Worm (Caenorhabditis elegans) whole organism, young adult: ENCODE measurements around the gene clec-148.

Experiments
- ets-4 ChIP-seq: fragments of 200-800 bp; sonication (Bioruptor generic); optimal IDR thresholded peaks from 2 replicates; lab custom pipeline; 2018; ENCODE audit warnings: mild to moderate bottlenecking, missing genetic modification characterization, missing compliant biosample characterization
- nhr-90 ChIP-seq: sonication (generic microtip); optimal IDR thresholded peaks from 2 replicates; lab custom pipeline; 2016; ENCODE audit warnings: missing genotype, mild to moderate bottlenecking, missing genetic modification characterization, missing compliant biosample characterization
- sptf-2 ChIP-seq: fragments of 200-800 bp; sonication (Bioruptor generic); optimal IDR thresholded peaks from 2 replicates; lab custom pipeline; 2018; ENCODE audit warnings: mild to moderate bottlenecking, missing genetic modification characterization, missing compliant biosample characterization

DNA sequence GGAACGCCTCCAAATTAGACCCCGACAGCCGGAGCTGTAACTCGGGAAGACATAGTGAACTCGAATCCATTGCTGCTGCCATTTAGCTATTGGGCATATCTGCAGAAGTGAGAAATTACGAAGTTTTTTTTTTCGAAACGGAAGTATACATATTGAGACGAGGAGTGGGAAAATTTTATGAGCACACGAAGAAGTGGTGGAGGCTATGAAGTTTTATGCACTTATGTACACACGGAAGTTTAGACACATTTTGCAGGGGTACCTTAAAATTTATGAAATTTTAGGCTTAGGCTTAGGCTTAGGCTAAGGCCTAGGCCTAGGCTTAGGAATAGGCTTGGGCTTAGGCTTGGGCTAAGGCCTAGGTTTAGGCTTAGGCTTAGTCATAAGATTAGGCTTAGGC, 31.4 kb upstream of the clec-148 start, which contains the start of gene W10C4.1:
- TF ChIP-seq ets-4 (GFP tag; lab: Kevin White, UChicago) (no peak), nhr-90 (tag; lab: Kevin White, UChicago) (no peak), sptf-2 (GFP tag; lab: Kevin White, UChicago) (no peak)
